Fruit fly (Drosophila melanogaster): ENCODE data around the gene CG13108.

CG13108 gene

DNA sequence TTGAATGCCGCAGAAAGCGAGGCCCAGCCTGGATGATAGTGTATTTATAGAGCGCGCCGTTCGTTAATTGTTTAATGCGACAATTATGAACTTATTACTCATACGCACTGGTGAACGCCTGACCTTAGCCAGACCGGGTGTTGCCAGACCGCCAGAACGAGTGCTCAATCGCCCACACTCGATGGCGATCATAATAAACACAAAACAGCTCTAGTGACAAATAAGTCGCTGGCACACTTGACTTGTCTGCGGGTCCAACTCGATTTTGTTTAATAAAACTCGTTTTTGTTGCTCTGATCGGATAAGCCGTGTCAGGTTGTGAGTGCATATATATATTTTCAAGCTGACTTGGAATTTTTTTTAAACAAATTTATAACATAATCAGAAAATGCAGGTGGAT lies 15.9 kb upstream of the CG13108 start:
- TF ChIP-seq CG17801 (GFP tag; optimal IDR thresholded peaks at IDR 0.05; ENCODE audit: partially characterized antibody), result no peak

DNA sequence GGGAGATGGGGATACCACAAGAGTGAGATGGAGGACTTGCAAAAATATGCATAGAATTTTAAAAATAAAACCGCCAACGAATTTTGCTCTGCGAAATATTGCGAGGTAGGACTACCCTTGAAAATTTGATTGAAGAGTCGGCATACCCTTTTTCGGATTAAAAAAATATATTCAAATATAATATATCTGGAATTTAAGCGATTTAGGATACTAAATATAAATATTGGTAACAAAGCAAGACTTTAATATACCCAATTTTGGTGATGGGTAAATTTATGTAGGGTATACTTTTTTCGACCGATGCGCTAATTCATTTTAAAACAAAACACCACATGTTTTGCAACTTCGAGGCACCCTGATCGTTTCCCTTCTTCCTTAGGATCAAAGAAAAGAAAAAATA lies 14.6 kb upstream of the CG13108 start:
- TF ChIP-seq CG17801 (GFP tag; optimal IDR thresholded peaks at IDR 0.05; ENCODE audit: partially characterized antibody), result no peak

DNA sequence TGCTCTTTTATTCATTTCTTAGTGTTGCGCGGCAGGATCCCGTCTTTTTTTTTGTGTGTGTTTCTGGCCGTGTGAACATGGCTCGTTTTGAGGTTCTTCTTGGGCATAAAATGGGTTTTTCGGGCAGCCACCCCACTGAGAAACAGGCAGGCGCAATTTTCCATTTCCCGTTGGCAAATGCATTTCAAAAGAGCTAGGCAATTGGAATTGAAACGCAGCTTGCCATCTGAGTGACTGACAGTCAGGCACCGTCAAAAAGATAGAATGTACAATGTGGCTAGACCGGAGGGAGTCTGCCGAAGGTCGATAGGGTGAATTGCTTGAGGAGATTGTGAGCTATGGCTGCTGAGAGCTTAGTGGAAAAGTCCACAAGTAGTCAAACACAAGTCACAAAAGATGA lies 13.9 kb upstream of the CG13108 start:
- no peak for TF ChIP-seq CG17801 (GFP tag; optimal IDR thresholded peaks at IDR 0.05; ENCODE audit: partially characterized antibody)

DNA sequence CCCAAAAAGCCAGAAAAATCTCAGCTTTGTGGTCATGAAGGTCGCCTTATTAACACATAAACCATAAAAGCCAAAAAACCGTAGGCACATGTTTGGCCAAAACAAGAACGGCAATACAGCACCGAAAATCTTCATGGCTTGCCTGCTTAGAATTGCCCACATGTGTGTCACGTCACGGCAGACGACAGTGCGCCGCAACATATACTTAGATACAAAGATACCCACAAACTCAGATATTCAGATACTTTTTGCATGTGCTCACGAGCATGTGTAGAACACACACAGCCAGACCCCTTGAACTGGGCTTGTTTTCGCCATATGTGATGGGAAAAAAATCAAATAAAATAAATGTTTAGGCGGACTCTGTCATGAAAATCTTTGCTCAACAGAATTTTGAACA lies 13.2 kb upstream of the CG13108 start:
- no peak for TF ChIP-seq CG17801 (GFP tag; optimal IDR thresholded peaks at IDR 0.05; ENCODE audit: partially characterized antibody)

DNA sequence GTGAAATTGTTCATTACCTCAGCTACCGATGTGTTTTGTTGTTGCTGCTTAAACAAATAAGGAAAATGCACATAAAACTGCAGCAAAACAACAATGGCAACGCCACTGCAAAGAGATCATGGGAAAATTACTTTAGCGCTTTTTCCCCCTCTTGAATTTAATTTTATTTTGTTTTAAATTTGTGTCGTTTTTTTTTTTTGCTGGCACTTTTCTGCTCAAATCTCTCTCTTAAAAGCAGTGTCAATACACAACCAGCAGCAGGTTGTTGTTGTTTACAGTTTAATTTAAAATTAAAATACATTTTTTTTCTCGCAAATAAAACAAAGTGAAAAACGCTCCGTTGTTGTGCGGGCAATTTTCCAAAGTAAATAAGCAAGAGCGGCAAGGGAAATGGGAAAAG lies 6.3 kb upstream of the CG13108 start:
- no peak for TF ChIP-seq CG17801 (GFP tag; optimal IDR thresholded peaks at IDR 0.05; ENCODE audit: partially characterized antibody)

DNA sequence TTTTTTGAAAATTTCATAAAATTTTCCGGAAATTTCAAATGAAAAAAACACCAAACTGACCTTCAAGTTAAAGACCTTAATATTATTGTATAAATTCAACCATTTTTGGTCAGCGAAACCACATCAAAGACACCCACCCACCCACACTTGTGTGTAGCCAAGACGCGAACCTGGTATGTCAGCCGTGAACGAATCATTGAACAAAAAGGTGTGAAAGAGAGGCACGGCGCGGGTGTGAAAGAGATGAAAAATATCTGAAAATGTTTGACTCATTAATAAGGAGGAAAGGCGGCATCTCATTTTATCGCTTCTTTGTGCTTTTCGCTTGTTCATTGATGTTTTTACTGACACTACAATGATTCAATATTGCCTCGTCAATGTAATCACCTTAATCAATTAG lies 5.7 kb upstream of the CG13108 start:
- no peak for TF ChIP-seq CG17801 (GFP tag; optimal IDR thresholded peaks at IDR 0.05; ENCODE audit: partially characterized antibody)

DNA sequence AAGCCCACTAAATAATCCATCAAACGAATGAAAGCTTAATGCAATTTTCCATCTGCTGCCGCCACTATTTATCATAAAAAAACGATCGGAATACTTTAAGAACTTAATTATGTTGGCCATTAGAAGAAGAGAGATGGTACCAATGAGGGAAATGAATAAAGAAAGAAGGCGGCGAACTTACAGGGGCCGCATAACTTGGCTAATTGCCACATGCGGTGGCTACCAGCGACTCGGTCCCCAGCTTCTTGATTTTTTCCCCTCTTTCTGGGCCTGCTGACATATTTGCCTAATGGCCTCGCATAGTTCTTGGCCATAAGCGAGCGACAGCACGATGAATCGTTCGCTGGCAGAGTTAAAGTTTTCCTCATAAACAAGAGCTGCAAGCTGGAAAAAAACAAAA lies 3.9 kb upstream of the CG13108 start:
- no peak for TF ChIP-seq CG17801 (GFP tag; optimal IDR thresholded peaks at IDR 0.05; ENCODE audit: partially characterized antibody)

DNA sequence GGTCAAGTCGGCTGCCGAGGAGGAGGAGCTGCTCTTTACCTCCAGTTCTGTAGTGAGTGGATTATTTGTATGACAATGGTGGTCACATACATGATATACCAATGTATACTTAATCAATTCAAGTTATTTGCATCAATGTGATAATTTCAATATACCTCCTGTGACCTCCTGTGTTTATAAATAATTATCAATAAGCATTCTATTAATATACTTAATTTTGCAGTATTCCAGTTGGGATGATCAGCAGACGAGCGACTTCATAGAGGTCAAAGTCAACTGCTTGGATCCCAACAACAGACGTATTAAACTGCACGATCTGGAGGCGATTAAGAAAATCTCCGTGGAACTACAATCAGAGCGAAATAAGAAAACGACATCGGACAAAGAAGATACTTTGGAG lies 762 bp downstream of the CG13108 start:
- TF ChIP-seq CG17801 (GFP tag; optimal IDR thresholded peaks at IDR 0.05; ENCODE audit: partially characterized antibody), result no peak

DNA sequence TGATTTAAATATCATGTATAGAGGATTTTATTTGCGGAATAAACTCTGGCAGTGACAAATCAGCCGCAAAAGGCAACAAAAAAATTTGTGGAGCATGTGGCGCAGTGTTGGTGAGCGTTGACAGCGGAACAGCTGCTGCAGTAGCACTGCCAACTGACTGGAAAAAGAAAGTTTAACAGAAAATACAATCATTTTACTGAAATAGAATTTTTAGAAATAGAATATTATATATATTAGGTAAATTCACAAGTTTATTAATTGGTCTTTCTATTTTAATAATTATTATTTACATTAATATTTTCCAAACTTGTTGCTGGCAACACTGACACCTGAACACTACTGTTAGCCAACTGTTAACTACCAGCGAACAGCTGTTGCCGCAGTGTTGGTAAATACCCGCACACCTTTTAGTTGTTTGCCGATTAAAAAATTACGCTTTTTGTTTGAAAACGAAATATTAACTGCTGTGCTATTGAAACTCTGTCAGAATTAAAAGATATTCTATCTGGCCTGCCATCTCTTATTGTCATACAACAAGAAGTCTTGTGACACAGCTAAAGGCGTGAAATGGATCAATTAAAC lies 2.5 kb downstream of the CG13108 start, which contains the start of the genes CG9586 and tai:
TSS of gene CG9586 (minus strand) at position 116 of the 582 bp plus-strand sequence.
TSS of gene tai (plus strand) at position 380 of the 582 bp plus-strand sequence.
- TF ChIP-seq CG17801 (GFP tag; optimal IDR thresholded peaks at IDR 0.05; ENCODE audit: partially characterized antibody), result peak; percentile 85

DNA sequence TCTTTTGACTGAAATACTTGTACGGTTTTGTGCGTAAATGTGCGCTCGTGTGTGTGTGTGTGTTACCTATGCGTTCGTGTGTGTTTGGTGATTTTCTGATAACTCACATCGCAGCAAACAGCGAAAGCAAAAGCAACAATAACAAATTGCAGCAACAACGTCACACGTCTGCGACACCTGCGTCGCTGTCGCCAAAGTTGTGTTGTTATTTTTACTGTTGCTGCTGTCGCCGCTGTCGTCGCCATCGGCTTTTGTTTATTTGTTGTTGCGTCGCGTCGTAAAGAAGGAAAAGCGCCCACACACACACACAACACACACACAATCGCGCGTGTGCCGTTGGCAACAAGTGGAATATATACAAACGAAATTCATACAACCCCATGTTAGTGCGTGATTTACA lies 3.0 kb downstream of the CG13108 start:
- no peak for TF ChIP-seq CG17801 (GFP tag; optimal IDR thresholded peaks at IDR 0.05; ENCODE audit: partially characterized antibody)

DNA sequence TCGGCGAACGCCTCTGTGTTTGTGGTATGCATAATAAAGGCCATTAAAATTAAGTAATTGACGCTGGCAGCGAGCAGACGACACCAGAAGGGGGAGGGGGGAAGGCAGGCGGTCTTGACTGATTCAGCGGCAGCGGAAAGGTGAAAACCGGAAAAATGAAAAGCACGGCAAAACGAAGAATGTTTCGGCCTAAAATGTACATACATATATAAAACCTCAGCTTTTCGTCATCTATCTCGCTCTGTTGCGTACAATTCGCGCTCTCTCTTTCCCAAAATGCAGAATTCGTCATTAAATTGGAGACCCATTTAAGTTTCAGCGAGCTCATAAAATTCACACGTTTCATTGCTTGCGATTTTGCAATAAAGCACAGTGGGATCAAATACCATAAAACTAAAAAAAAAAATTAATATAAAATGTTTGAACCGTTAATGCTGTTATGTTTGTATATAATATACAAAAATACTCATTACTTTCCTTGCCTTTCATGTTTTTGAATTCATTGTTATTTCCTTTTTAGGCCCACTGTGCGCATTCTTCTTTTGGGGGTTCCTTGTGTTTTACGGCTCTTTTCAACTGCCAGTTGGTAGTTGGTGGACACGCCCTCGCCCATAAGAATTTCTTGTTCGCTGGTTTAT lies 4.1 kb downstream of the CG13108 start:
- peak; percentile 94 for TF ChIP-seq CG17801 (GFP tag; optimal IDR thresholded peaks at IDR 0.05; ENCODE audit: partially characterized antibody)

DNA sequence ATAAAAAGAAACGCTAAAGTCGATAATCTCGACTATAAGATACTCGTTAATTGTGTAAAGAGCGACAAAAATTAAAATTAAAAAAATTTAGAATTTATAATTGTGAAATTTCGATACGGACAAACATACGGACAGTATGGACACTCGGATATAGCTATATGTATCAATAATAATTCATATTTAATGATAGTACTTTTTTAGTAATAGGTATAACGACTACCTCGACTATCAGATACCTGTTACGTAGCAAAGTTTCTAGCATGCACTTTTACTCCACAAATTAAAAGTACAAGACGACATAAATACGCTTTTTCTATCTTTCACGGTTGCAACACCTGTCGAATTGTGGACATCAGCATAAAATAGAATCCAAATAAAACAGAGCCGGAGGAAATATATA lies 8.8 kb downstream of the CG13108 start:
- TF ChIP-seq CG17801 (GFP tag; optimal IDR thresholded peaks at IDR 0.05; ENCODE audit: partially characterized antibody), result no peak

DNA sequence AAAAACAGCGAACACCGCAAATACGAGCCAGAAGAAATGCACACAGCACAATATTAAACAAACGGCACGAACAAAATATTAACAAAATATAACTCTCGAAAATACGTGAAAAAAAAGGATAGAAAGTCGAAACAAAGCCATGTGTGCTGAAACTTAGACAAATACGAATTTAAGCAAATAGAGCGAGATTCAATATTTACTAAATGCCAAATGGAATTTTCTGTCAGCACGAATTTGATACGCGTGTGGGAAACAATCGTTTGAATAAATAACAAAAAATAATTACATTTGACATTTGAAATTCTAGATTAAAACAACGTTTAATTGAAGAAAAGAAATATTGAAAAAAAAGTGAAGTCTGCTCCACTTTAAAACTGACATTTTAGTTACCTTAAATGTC lies 9.3 kb downstream of the CG13108 start:
- TF ChIP-seq CG17801 (GFP tag; optimal IDR thresholded peaks at IDR 0.05; ENCODE audit: partially characterized antibody), result no peak

DNA sequence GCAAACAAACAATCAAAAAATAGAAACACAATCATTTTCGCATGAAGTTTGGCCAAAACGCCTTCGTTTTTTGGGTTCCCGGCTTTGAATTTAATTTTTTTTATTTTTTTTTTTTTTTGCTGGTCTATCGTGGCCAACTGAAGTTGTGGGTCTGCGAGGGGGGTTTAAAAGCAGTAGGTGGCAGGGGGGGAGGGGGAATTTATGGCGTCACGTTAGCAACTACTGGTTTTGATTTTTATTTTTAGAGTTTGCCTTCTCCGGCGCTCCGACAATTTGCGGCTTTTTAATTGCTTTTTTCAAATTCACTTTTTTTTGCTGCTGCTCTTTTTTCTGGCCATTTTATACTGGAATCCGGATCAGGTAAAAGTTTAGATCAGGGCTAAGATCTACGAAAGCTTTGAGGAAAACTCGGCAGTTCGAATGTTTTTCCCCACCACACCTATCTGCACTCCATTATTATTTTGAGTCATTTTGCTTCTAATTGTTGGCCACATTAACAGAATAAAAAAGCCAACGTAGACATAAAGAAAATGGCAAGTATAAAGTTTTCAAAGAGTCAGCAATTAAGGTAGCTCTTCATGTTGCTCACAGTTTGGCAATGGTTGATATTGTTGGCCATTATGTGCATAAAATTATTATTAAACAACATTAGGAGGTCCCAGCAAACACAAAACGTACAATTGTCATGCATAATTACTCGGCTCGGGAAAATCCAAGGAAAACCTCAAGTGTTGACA lies 10.0 kb downstream of the CG13108 start:
- no peak for TF ChIP-seq CG17801 (GFP tag; optimal IDR thresholded peaks at IDR 0.05; ENCODE audit: partially characterized antibody)

DNA sequence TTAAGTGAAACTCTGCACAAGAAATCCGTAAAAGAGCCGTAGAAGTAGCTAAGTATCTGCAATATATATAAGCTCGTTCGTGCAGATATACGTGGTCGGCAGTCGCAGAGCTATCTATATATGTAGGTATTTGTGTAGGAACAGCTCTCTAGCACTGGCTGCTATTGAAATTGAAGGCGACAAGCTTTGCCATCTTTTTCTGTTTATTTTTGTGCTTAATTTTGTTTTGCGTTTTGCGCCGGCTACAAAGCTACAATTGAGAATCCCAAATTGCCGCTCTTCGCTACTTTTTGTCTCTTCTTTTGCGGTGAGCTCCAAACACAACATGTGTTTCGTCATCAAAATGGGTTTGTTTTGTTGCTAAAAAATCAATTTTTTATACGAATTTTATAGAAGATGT lies 11.1 kb downstream of the CG13108 start:
- peak; percentile 97 for TF ChIP-seq CG17801 (GFP tag; optimal IDR thresholded peaks at IDR 0.05; ENCODE audit: partially characterized antibody)

DNA sequence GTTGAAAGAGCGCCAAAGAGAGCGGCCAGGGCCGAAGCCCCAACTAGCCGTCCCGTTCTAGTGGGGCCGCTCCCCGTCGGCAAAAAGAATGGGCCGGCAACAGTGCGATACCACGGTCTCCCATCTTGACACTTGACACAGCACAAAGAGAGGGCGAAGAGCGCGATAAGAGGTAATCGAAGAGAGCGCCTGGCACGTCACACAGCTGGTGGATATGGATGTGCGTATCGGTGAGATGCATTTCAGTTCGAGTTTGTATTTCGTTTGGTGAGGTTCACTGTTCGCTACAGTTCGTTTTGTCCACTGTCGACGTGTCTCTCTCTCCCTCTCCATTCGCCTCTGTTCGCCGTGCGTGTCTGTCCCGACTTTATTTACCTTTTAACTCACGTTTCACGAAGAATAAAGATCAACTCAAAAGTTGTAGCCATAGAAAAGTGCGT lies 12.1 kb downstream of the CG13108 start:
- TF ChIP-seq CG17801 (GFP tag; optimal IDR thresholded peaks at IDR 0.05; ENCODE audit: partially characterized antibody), result peak; percentile 84

Data from ovary, adult (tissue).